Worm (Caenorhabditis elegans) whole organism, L1 larva: ENCODE data around the gene C27B7.6.

ENCODE experiments used
- Y116A8C.19 ChIP-seq: sonication (generic microtip); optimal IDR thresholded peaks from 2 replicates; lab custom pipeline; 2016; ENCODE audit warnings: missing compliant biosample characterization, missing genetic modification characterization, borderline replicate concordance
- ama-1 ChIP-seq: fragments of 150-350 bp; optimal IDR thresholded peaks from 2 replicates; lab custom pipeline; 2014
- ceh-82 ChIP-seq, 3 experiments: fragments of 150-350 bp in 1 of 3; sonication (generic microtip) in 2 of 3; optimal IDR thresholded peaks; 2 replicates each; lab custom pipeline; 2014 to 2017; ENCODE audit warnings: missing biosample characterization in 3 of 3, missing genetic modification characterization in 3 of 3
- egl-27 ChIP-seq, 2 experiments: fragments of 150-350 bp in 1 of 2; sonication (generic microtip); optimal IDR thresholded peaks; 3 replicates each; lab custom pipeline; 2017 to 2018; ENCODE audit warnings: missing biosample characterization in 2 of 2, missing genetic modification characterization in 2 of 2, missing genetic modification reagents in 2 of 2
- lin-13 ChIP-seq: fragments of 150-350 bp; optimal IDR thresholded peaks from 2 replicates; lab custom pipeline; 2014; ENCODE audit warnings: missing biosample characterization, missing genetic modification reagents, missing genetic modification characterization
- mdl-1 ChIP-seq, 2 experiments: fragments of 150-350 bp; optimal IDR thresholded peaks; 2 replicates each; lab custom pipeline; 2014 to 2017; ENCODE audit warnings: missing biosample characterization in 2 of 2, missing genetic modification characterization in 2 of 2, inconsistent platforms in 1 of 2
- unc-98 ChIP-seq: fragments of 200-800 bp; sonication (Bioruptor generic); IDR thresholded peaks from 2 replicates; pipeline ENCODE4 v1.3.6; 2022; ENCODE audit warnings: missing genetic modification characterization, missing compliant biosample characterization

ce11 chrIV:8901346-8901745, 4.8 kb downstream of the C27B7.6 start, which contains the start of gene C27B7.5:
- TF ChIP-seq egl-27 (tag; optimal IDR thresholded peaks at IDR 0.05; lab: Kevin White, UChicago), result no peak
- no peak for TF ChIP-seq unc-98 (GFP tag; lab: Robert Waterston, UW)
- no peak for TF ChIP-seq mdl-1 (tag; optimal IDR thresholded peaks at IDR 0.05; lab: Kevin White, UChicago)
- TF ChIP-seq ceh-82 (tag; optimal IDR thresholded peaks at IDR 0.05; lab: Kevin White, UChicago), result no peak
- TF ChIP-seq lin-13 (GFP tag; lab: Kevin White, UChicago), result no peak
- no peak for TF ChIP-seq Y116A8C.19 (tag; lab: Kevin White, UChicago)
- no peak for TF ChIP-seq ama-1 (lab: Kevin White, UChicago)
